Fruit fly (Drosophila melanogaster) whole organism: ENCODE results near the gene scrib.

ENCODE experiments used
- CG8478 ChIP-seq: fragments of >200 bp; optimal IDR thresholded peaks from 2 replicates; lab custom pipeline; 2018; ENCODE audit warnings: inconsistent platforms
- Dll ChIP-seq: fragments of >200 bp; optimal IDR thresholded peaks from 2 replicates; lab custom pipeline; 2017
- EcR ChIP-seq, 2 experiments: fragments of >200 bp; optimal IDR thresholded peaks; 2 replicates each; lab custom pipeline; 2017; ENCODE audit warnings: missing biosample characterization in 2 of 2, missing genetic modification characterization in 2 of 2, missing genetic modification reagents in 2 of 2
- pan ChIP-seq: fragments of >200 bp; optimal IDR thresholded peaks from 2 replicates; lab custom pipeline; 2017
- psq ChIP-seq: fragments of >200 bp; optimal IDR thresholded peaks from 2 replicates; lab custom pipeline; 2017
- usp ChIP-seq: fragments of >200 bp; optimal IDR thresholded peaks from 2 replicates; lab custom pipeline; 2017; ENCODE audit warnings: missing biosample characterization, missing genetic modification characterization, mixed read lengths

Gene scrib

dm6 chr3R:26568137-26568727 is 32.1 kb downstream of the scrib start:
- TF ChIP-seq psq = no peak
- TF ChIP-seq usp (GFP tag; lab: Kevin White, UChicago) = no peak
- peak; percentile 56 for TF ChIP-seq Dll (lab: Kevin White, UChicago)

dm6 chr3R:26570422-26570821 is 34.3 kb downstream of the scrib start:
- TF ChIP-seq CG8478 = no peak
- no peak for TF ChIP-seq pan (lab: Kevin White, UChicago)
- TF ChIP-seq Dll (lab: Kevin White, UChicago) = no peak
- no peak for TF ChIP-seq usp (GFP tag; lab: Kevin White, UChicago)
- no peak for TF ChIP-seq psq
- TF ChIP-seq EcR (GFP tag; optimal IDR thresholded peaks at IDR 0.05; lab: Kevin White, UChicago) = no peak

- TF ChIP-seq Dll (lab: Kevin White, UChicago) (no peak), CG8478 (no peak), pan (lab: Kevin White, UChicago) (no peak), psq (no peak), EcR (GFP tag; optimal IDR thresholded peaks at IDR 0.05; lab: Kevin White, UChicago) (peak in 1 of 2 experiments; percentile 14)
These were observed 52.0 kb downstream of the scrib start for dm6 chr3R:26588158-26588584.

- TF ChIP-seq EcR (GFP tag; optimal IDR thresholded peaks at IDR 0.05; lab: Kevin White, UChicago) (no peak), usp (GFP tag; lab: Kevin White, UChicago) (no peak), pan (lab: Kevin White, UChicago) (no peak), psq (no peak), CG8478 (no peak), Dll (lab: Kevin White, UChicago) (no peak)
These were observed 57.8 kb downstream of the scrib start for dm6 chr3R:26593847-26594542.

- no peak for TF ChIP-seq EcR (GFP tag; optimal IDR thresholded peaks at IDR 0.05; lab: Kevin White, UChicago)
- no peak for TF ChIP-seq Dll (lab: Kevin White, UChicago)
- no peak for TF ChIP-seq pan (lab: Kevin White, UChicago)
- TF ChIP-seq usp (GFP tag; lab: Kevin White, UChicago) = no peak
- TF ChIP-seq psq = no peak
- TF ChIP-seq CG8478 = no peak
These were observed 70.3 kb downstream of the scrib start for dm6 chr3R:26606498-26606897.

- TF ChIP-seq EcR (GFP tag; optimal IDR thresholded peaks at IDR 0.05; lab: Kevin White, UChicago) (no peak), psq (no peak), Dll (lab: Kevin White, UChicago) (no peak), usp (GFP tag; lab: Kevin White, UChicago) (no peak), pan (lab: Kevin White, UChicago) (no peak), CG8478 (no peak)
These were observed 79.3 kb downstream of the scrib start for dm6 chr3R:26615428-26615827.

- TF ChIP-seq psq (no peak), Dll (lab: Kevin White, UChicago) (no peak), CG8478 (no peak), pan (lab: Kevin White, UChicago) (no peak), usp (GFP tag; lab: Kevin White, UChicago) (no peak), EcR (GFP tag; optimal IDR thresholded peaks at IDR 0.05; lab: Kevin White, UChicago) (no peak)
These were observed 82.7 kb downstream of the scrib start, which contains the start of gene TwdlM for dm6 chr3R:26618818-26619217. TSS of gene TwdlM (plus strand) at chr3R:26619118.

- no peak for TF ChIP-seq psq
- no peak for TF ChIP-seq CG8478
- no peak for TF ChIP-seq usp (GFP tag; lab: Kevin White, UChicago)
- no peak for TF ChIP-seq Dll (lab: Kevin White, UChicago)
- TF ChIP-seq pan (lab: Kevin White, UChicago) = no peak
- no peak for TF ChIP-seq EcR (GFP tag; optimal IDR thresholded peaks at IDR 0.05; lab: Kevin White, UChicago)
These were observed 85.2 kb downstream of the scrib start, which contains the start of gene TwdlP for dm6 chr3R:26621314-26621813. TSS of gene TwdlP (minus strand) at chr3R:26621364.

dm6 chr3R:26623493-26623956 is 87.4 kb downstream of the scrib start, which contains the start of gene TwdlB:
TSS of gene TwdlB (minus strand) at chr3R:26623543.
- TF ChIP-seq EcR (GFP tag; optimal IDR thresholded peaks at IDR 0.05; lab: Kevin White, UChicago) (no peak), psq (no peak), CG8478 (no peak), Dll (lab: Kevin White, UChicago) (no peak), pan (lab: Kevin White, UChicago) (no peak), usp (GFP tag; lab: Kevin White, UChicago) (no peak)

- TF ChIP-seq usp (GFP tag; lab: Kevin White, UChicago) (no peak), EcR (GFP tag; optimal IDR thresholded peaks at IDR 0.05; lab: Kevin White, UChicago) (no peak)
These were observed 89.4 kb downstream of the scrib start, which contains the start of gene TwdlL for dm6 chr3R:26625552-26625951. TSS of gene TwdlL (minus strand) at chr3R:26625652.

- TF ChIP-seq pan (lab: Kevin White, UChicago) (no peak), Dll (lab: Kevin White, UChicago) (no peak), usp (GFP tag; lab: Kevin White, UChicago) (no peak), psq (no peak), CG8478 (no peak), EcR (GFP tag; optimal IDR thresholded peaks at IDR 0.05; lab: Kevin White, UChicago) (no peak)
These were observed 90.5 kb downstream of the scrib start, which contains the start of gene TwdlO for dm6 chr3R:26626638-26627037. TSS of gene TwdlO (minus strand) at chr3R:26626738.

dm6 chr3R:26628624-26629023 is 92.5 kb downstream of the scrib start, which contains the start of gene TwdlK:
TSS of gene TwdlK (minus strand) at chr3R:26628724.
- TF ChIP-seq CG8478 (no peak), psq (no peak), pan (lab: Kevin White, UChicago) (no peak), EcR (GFP tag; optimal IDR thresholded peaks at IDR 0.05; lab: Kevin White, UChicago) (no peak)
